Fruit fly (Drosophila melanogaster): ENCODE measurements around the gene hh.

DNA sequence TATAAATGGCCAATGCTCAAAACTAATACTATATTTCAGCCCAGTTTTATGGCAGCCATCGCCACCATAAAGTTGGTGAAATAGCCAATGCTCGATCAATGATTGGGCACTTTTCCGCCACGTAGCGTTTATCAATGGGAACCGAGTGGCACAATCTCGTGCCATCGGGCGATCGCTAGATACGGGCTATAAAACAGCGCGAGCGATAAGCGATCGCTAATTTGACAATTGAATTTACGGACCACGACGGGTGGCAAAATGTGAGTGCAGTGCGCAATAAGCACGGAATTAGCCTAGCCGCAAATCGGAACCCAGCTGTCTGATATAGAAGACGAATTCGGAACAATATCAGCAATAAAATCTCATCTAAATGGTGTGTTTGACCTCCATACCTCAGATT is 1.4 kb downstream of the hh start:
- TF ChIP-seq Hr96 (GFP tag; optimal IDR thresholded peaks at IDR 0.05) (no peak), pad (GFP tag; optimal IDR thresholded peaks at IDR 0.05) (no peak), kay (GFP tag; ENCODE audit: borderline replicate concordance) (no peak), Crg-1 (GFP tag; optimal IDR thresholded peaks at IDR 0.05) (no peak), CG14711 (tag; optimal IDR thresholded peaks at IDR 0.05) (no peak), ovo (GFP tag; optimal IDR thresholded peaks at IDR 0.05) (no peak), tj (GFP tag; optimal IDR thresholded peaks at IDR 0.05) (no peak), Clk (GFP tag; optimal IDR thresholded peaks at IDR 0.05) (no peak), cic (GFP tag; optimal IDR thresholded peaks at IDR 0.05) (no peak), CG1620 (GFP tag; optimal IDR thresholded peaks at IDR 0.05) (no peak), bab1 (GFP tag; optimal IDR thresholded peaks at IDR 0.05) (no peak), toe (GFP tag; optimal IDR thresholded peaks at IDR 0.05) (no peak)

Data from whole organism, adult.